Worm (Caenorhabditis elegans) whole organism, L4 larva: ENCODE data around the gene str-226.
A peak's percentile ranks its signal among the peaks of the same experiment; 100 is the strongest.
"Not testable (repeated sequence)": the region's sequence is repeated elsewhere in the genome, so short reads cannot be mapped to it uniquely, and the experiment has no call there.

Source experiments
- R02D3.7 ChIP-seq: fragments of 150-350 bp; sonication (generic microtip); optimal IDR thresholded peaks from 3 replicates; lab custom pipeline; 2014; ENCODE audit warnings: missing biosample characterization, missing genetic modification characterization
- arid-1 ChIP-seq: fragments of 200-800 bp; sonication (Bioruptor generic); conservative IDR thresholded peaks from 2 replicates; pipeline ENCODE4 v1.3.6; 2022; ENCODE audit warnings: missing genetic modification reagents, missing genetic modification characterization, missing compliant biosample characterization
- egl-27 ChIP-seq: sonication (generic microtip); optimal IDR thresholded peaks from 3 replicates; lab custom pipeline; 2017; ENCODE audit warnings: missing biosample characterization, missing genetic modification reagents, missing genetic modification characterization
- lin-13 ChIP-seq: fragments of 150-350 bp; optimal IDR thresholded peaks from 2 replicates; lab custom pipeline; 2014; ENCODE audit warnings: missing biosample characterization, missing genetic modification reagents, missing genetic modification characterization
- lin-15B ChIP-seq: fragments of 150-350 bp; sonication (generic microtip); optimal IDR thresholded peaks from 3 replicates; lab custom pipeline; 2014; ENCODE audit warnings: missing biosample characterization, missing genetic modification characterization
- lir-3 ChIP-seq: sonication (generic microtip); optimal IDR thresholded peaks from 2 replicates; lab custom pipeline; 2016; ENCODE audit warnings: mild to moderate bottlenecking, missing genetic modification characterization, missing compliant biosample characterization
- lsy-2 ChIP-seq, 2 experiments: fragments of 150-350 bp in 1 of 2; sonication (generic microtip) in 1 of 2; optimal IDR thresholded peaks; 2 replicates each; lab custom pipeline; 2014 to 2017; ENCODE audit warnings: missing biosample characterization in 2 of 2, missing genetic modification characterization in 2 of 2
- nhr-11 ChIP-seq: fragments of 150-350 bp; optimal IDR thresholded peaks from 2 replicates; lab custom pipeline; 2014; ENCODE audit warnings: missing biosample characterization, missing genetic modification characterization
- pha-4 ChIP-seq, 2 experiments: fragments of 150-350 bp in 1 of 2; fragments of 200-800 bp in 1 of 2; sonication (Bioruptor generic) in 1 of 2; IDR thresholded peaks in 1 of 2; optimal IDR thresholded peaks in 1 of 2; 2 replicates each; pipeline versions ENCODE4 v1.3.6 to Lab custom; 2014 to 2022; ENCODE audit warnings: missing genetic modification characterization in 2 of 2, missing genetic modification reagents in 2 of 2, missing biosample characterization in 1 of 2, missing compliant biosample characterization in 1 of 2
- sdz-12 ChIP-seq: fragments of 200-800 bp; sonication (Bioruptor generic); optimal IDR thresholded peaks from 2 replicates; lab custom pipeline; 2018; ENCODE audit warnings: mild to moderate bottlenecking, missing genetic modification characterization, missing compliant biosample characterization
- set-16 ChIP-seq: fragments of 200-800 bp; sonication (Bioruptor generic); IDR thresholded peaks from 2 replicates; pipeline ENCODE4 v1.3.6; 2022; ENCODE audit warnings: missing genetic modification reagents, missing genetic modification characterization, missing compliant biosample characterization
- unc-39 ChIP-seq: sonication (generic microtip); optimal IDR thresholded peaks from 2 replicates; lab custom pipeline; 2017; ENCODE audit warnings: missing biosample characterization, missing genetic modification characterization
- zag-1 ChIP-seq: fragments of 150-350 bp; optimal IDR thresholded peaks from 2 replicates; lab custom pipeline; 2014; ENCODE audit warnings: missing biosample characterization, missing genetic modification characterization

- TF ChIP-seq R02D3.7 (tag; lab: Kevin White, UChicago); zag-1 (tag; lab: Kevin White, UChicago); sdz-12 (GFP tag; lab: Kevin White, UChicago); arid-1 (GFP tag; lab: Robert Waterston, UW); unc-39; lsy-2 (tag; optimal IDR thresholded peaks at IDR 0.05; lab: Kevin White, UChicago); nhr-11 (tag; lab: Kevin White, UChicago); pha-4 (GFP tag; IDR thresholded peaks at IDR 0.05; lab: Robert Waterston, UW); pha-4 (tag; optimal IDR thresholded peaks at IDR 0.05; lab: Kevin White, UChicago); egl-27 (tag; lab: Kevin White, UChicago); lin-15B (tag; lab: Kevin White, UChicago); lir-3 (tag; lab: Kevin White, UChicago); lin-13 (GFP tag; lab: Kevin White, UChicago): not testable (repeated sequence)
- TF ChIP-seq set-16 = peak; percentile 58; the same call in 1 of the 2 replicates
These were observed 47.2 kb downstream of the str-226 start for ce11 chrV:3559704-3560103.
